Worm (Caenorhabditis elegans) whole organism, L4 larva: Measurements from ENCODE around the gene srd-74.

Experiments
- D1046.2 ChIP-seq: fragments of 200-800 bp; sonication (Bioruptor generic); IDR thresholded peaks from 2 replicates; pipeline ENCODE4 v1.3.6; 2022; ENCODE audit warnings: missing genetic modification characterization, missing compliant biosample characterization
- F37D6.2 ChIP-seq: sonication (generic microtip); optimal IDR thresholded peaks from 2 replicates; lab custom pipeline; 2016; ENCODE audit warnings: mild to moderate bottlenecking, missing genetic modification characterization, missing compliant biosample characterization
- T20F7.1 ChIP-seq: fragments of 200-800 bp; sonication (Bioruptor generic); optimal IDR thresholded peaks from 2 replicates; lab custom pipeline; 2018; ENCODE audit warnings: mild to moderate bottlenecking, missing genetic modification characterization, missing compliant biosample characterization
- Y48G9A.11 ChIP-seq: fragments of 200-800 bp; sonication (Bioruptor generic); IDR thresholded peaks from 2 replicates; pipeline ENCODE4 v1.3.6; 2022; ENCODE audit warnings: missing genetic modification reagents, missing genetic modification characterization, missing compliant biosample characterization
- ZK546.5 ChIP-seq, 2 experiments: sonication (generic microtip); optimal IDR thresholded peaks; 2 replicates each; lab custom pipeline; 2017; ENCODE audit warnings: missing biosample characterization in 2 of 2, missing genetic modification characterization in 2 of 2
- aha-1 ChIP-seq: fragments of 150-350 bp; peaks from one replicate; lab custom pipeline; 2014; ENCODE audit warnings: missing biosample characterization, missing genetic modification characterization
- ama-1 ChIP-seq: fragments of 150-350 bp; optimal IDR thresholded peaks from 2 replicates; lab custom pipeline; 2014; ENCODE audit warnings: inconsistent platforms, mixed read lengths
- arid-1 ChIP-seq: fragments of 200-800 bp; sonication (Bioruptor generic); conservative IDR thresholded peaks from 2 replicates; pipeline ENCODE4 v1.3.6; 2022; ENCODE audit warnings: missing genetic modification reagents, missing genetic modification characterization, missing compliant biosample characterization
- ceh-20 ChIP-seq: fragments of 200-800 bp; sonication (Bioruptor generic); IDR thresholded peaks from 2 replicates; pipeline ENCODE4 v1.3.6; 2022; ENCODE audit warnings: missing genetic modification reagents, missing genetic modification characterization, missing compliant biosample characterization
- ceh-82 ChIP-seq: sonication (generic microtip); optimal IDR thresholded peaks from 2 replicates; lab custom pipeline; 2017; ENCODE audit warnings: missing biosample characterization, missing genetic modification characterization
- ces-1 ChIP-seq: fragments of 150-350 bp; sonication (generic microtip); optimal IDR thresholded peaks from 4 replicates; lab custom pipeline; 2014; ENCODE audit warnings: missing biosample characterization, missing genetic modification reagents, missing genetic modification characterization
- daf-16 ChIP-seq, 3 experiments: sonication (generic microtip); optimal IDR thresholded peaks; 2 replicates each; lab custom pipeline; 2016 to 2017; ENCODE audit warnings: missing genetic modification characterization in 3 of 3, missing genetic modification reagents in 3 of 3, mild to moderate bottlenecking in 2 of 3, missing compliant biosample characterization in 2 of 3, missing biosample characterization in 1 of 3, moderate library complexity in 1 of 3
- dmd-8 ChIP-seq: fragments of 200-800 bp; sonication (Bioruptor generic); IDR thresholded peaks from 2 replicates; pipeline ENCODE4 v1.3.6; 2022; ENCODE audit warnings: missing genetic modification characterization, missing compliant biosample characterization
- dmd-9 ChIP-seq: fragments of 200-800 bp; sonication (Bioruptor generic); IDR thresholded peaks from 2 replicates; pipeline ENCODE4 v1.3.6; 2022; ENCODE audit warnings: missing genetic modification reagents, missing genetic modification characterization, missing compliant biosample characterization
- duxl-1 ChIP-seq: sonication (generic microtip); optimal IDR thresholded peaks from 2 replicates; lab custom pipeline; 2016; ENCODE audit warnings: mild to moderate bottlenecking, missing genetic modification characterization, moderate library complexity, missing compliant biosample characterization; ENCODE audit not compliant: poor library complexity
- dve-1 ChIP-seq: sonication (generic microtip); optimal IDR thresholded peaks from 2 replicates; lab custom pipeline; 2017; ENCODE audit warnings: antibody characterized with exemption, mild to moderate bottlenecking, missing genetic modification characterization, missing compliant biosample characterization; ENCODE audit not compliant: insufficient read depth
- egl-27 ChIP-seq: sonication (generic microtip); optimal IDR thresholded peaks from 3 replicates; lab custom pipeline; 2017; ENCODE audit warnings: missing biosample characterization, missing genetic modification reagents, missing genetic modification characterization
- hif-1 ChIP-seq, 2 experiments: sonication (generic microtip); optimal IDR thresholded peaks; 2 replicates each; lab custom pipeline; 2016 to 2017; ENCODE audit warnings: missing compliant biosample characterization in 2 of 2, missing genetic modification characterization in 2 of 2, missing genetic modification reagents in 2 of 2, missing genotype in 2 of 2, mild to moderate bottlenecking in 1 of 2
- hlh-11 ChIP-seq: fragments of 200-800 bp; sonication (Bioruptor generic); optimal IDR thresholded peaks from 2 replicates; lab custom pipeline; 2018; ENCODE audit warnings: mild to moderate bottlenecking, missing genetic modification characterization, missing compliant biosample characterization
- hlh-30 ChIP-seq: sonication (generic microtip); optimal IDR thresholded peaks from 2 replicates; lab custom pipeline; 2017; ENCODE audit warnings: antibody characterized with exemption, mild to moderate bottlenecking, missing genetic modification characterization, missing compliant biosample characterization; ENCODE audit not compliant: insufficient read depth
- lin-1 ChIP-seq: fragments of 200-800 bp; sonication (Bioruptor generic); IDR thresholded peaks from 2 replicates; pipeline ENCODE4 v1.3.6; 2022; ENCODE audit warnings: missing genetic modification reagents, missing genetic modification characterization, missing compliant biosample characterization
- lin-29 ChIP-seq: fragments of 200-800 bp; sonication (Bioruptor generic); IDR thresholded peaks from 2 replicates; pipeline ENCODE4 v1.3.6; 2022; ENCODE audit warnings: missing genetic modification reagents, missing genetic modification characterization, missing compliant biosample characterization
- lin-38 ChIP-seq: fragments of 200-800 bp; sonication (Bioruptor generic); IDR thresholded peaks from 2 replicates; pipeline ENCODE4 v1.3.6; 2022; ENCODE audit warnings: missing genetic modification reagents, missing genetic modification characterization, missing compliant biosample characterization
- lsy-2 ChIP-seq, 2 experiments: fragments of 150-350 bp in 1 of 2; sonication (generic microtip) in 1 of 2; optimal IDR thresholded peaks; 2 replicates each; lab custom pipeline; 2014 to 2017; ENCODE audit warnings: missing biosample characterization in 2 of 2, missing genetic modification characterization in 2 of 2
- mdl-1 ChIP-seq, 2 experiments: fragments of 150-350 bp in 1 of 2; sonication (generic microtip) in 1 of 2; optimal IDR thresholded peaks; 2 replicates each; lab custom pipeline; 2014 to 2017; ENCODE audit warnings: missing biosample characterization in 2 of 2, missing genetic modification characterization in 2 of 2
- mdt-29 ChIP-seq: fragments of 200-800 bp; sonication (Bioruptor generic); IDR thresholded peaks from 2 replicates; pipeline ENCODE4 v1.3.6; 2022; ENCODE audit warnings: missing genetic modification reagents, missing genetic modification characterization, missing compliant biosample characterization
- mep-1 ChIP-seq: fragments of 150-350 bp; sonication (generic microtip); optimal IDR thresholded peaks from 3 replicates; lab custom pipeline; 2014; ENCODE audit warnings: missing biosample characterization, missing genetic modification characterization
- mes-2 ChIP-seq: sonication (generic microtip); optimal IDR thresholded peaks from 2 replicates; lab custom pipeline; 2016; ENCODE audit warnings: missing genotype, mild to moderate bottlenecking, missing genetic modification characterization, missing compliant biosample characterization; ENCODE audit not compliant: poor library complexity, severe bottlenecking
- mxl-2 ChIP-seq: fragments of 200-800 bp; sonication (Bioruptor generic); conservative IDR thresholded peaks from 2 replicates; pipeline ENCODE4 v1.3.6; 2022; ENCODE audit warnings: missing genetic modification reagents, missing genetic modification characterization, missing compliant biosample characterization
- nhr-11 ChIP-seq: fragments of 150-350 bp; optimal IDR thresholded peaks from 2 replicates; lab custom pipeline; 2014; ENCODE audit warnings: missing biosample characterization, missing genetic modification characterization
- nhr-25 ChIP-seq: sonication (generic microtip); optimal IDR thresholded peaks from 2 replicates; lab custom pipeline; 2017; ENCODE audit warnings: missing genetic modification characterization, mild to moderate bottlenecking, missing compliant biosample characterization, antibody characterized with exemption, moderate library complexity, borderline replicate concordance; ENCODE audit not compliant: insufficient read depth
- nhr-28 ChIP-seq: fragments of 150-350 bp; optimal IDR thresholded peaks from 2 replicates; lab custom pipeline; 2014; ENCODE audit warnings: missing biosample characterization, missing genetic modification characterization
- nhr-42 ChIP-seq: fragments of 200-800 bp; sonication (Bioruptor generic); IDR thresholded peaks from 2 replicates; pipeline ENCODE4 v1.3.6; 2022; ENCODE audit warnings: missing genetic modification characterization, missing compliant biosample characterization
- nhr-6 ChIP-seq: fragments of 150-350 bp; optimal IDR thresholded peaks from 2 replicates; lab custom pipeline; 2014; ENCODE audit warnings: missing biosample characterization, missing genetic modification characterization
- nhr-77 ChIP-seq: fragments of 150-350 bp; optimal IDR thresholded peaks from 2 replicates; lab custom pipeline; 2014; ENCODE audit warnings: missing biosample characterization, missing genetic modification characterization
- php-3 ChIP-seq: fragments of 200-800 bp; sonication (Bioruptor generic); IDR thresholded peaks from 2 replicates; pipeline ENCODE4 v1.3.6; 2022; ENCODE audit warnings: missing genetic modification reagents, missing genetic modification characterization, missing compliant biosample characterization
- pqm-1 ChIP-seq: sonication (generic microtip); optimal IDR thresholded peaks from 2 replicates; lab custom pipeline; 2017; ENCODE audit warnings: missing biosample characterization, missing genetic modification characterization
- sdz-12 ChIP-seq: fragments of 200-800 bp; sonication (Bioruptor generic); optimal IDR thresholded peaks from 2 replicates; lab custom pipeline; 2018; ENCODE audit warnings: mild to moderate bottlenecking, missing genetic modification characterization, missing compliant biosample characterization
- set-16 ChIP-seq: fragments of 200-800 bp; sonication (Bioruptor generic); IDR thresholded peaks from 2 replicates; pipeline ENCODE4 v1.3.6; 2022; ENCODE audit warnings: missing genetic modification reagents, missing genetic modification characterization, missing compliant biosample characterization
- spr-3 ChIP-seq: fragments of 200-800 bp; sonication (Bioruptor generic); optimal IDR thresholded peaks from 2 replicates; lab custom pipeline; 2018; ENCODE audit warnings: mild to moderate bottlenecking, missing genetic modification characterization, missing compliant biosample characterization
- tra-1 ChIP-seq: fragments of 200-800 bp; sonication (Bioruptor generic); IDR thresholded peaks from 2 replicates; pipeline ENCODE4 v1.3.6; 2022; ENCODE audit warnings: missing genetic modification reagents, missing genetic modification characterization, missing compliant biosample characterization
- unc-130 ChIP-seq: sonication (generic microtip); optimal IDR thresholded peaks from 2 replicates; lab custom pipeline; 2016; ENCODE audit warnings: missing genetic modification reagents, missing genetic modification characterization, missing compliant biosample characterization
- unc-62 ChIP-seq, 3 experiments: fragments of 150-350 bp in 1 of 3; sonication (generic microtip); optimal IDR thresholded peaks in 2 of 3; peaks in 1 of 3; 1 replicate in 1 of 3; 2 replicates in 2 of 3; lab custom pipeline; 2014 to 2017; ENCODE audit warnings: missing biosample characterization in 3 of 3, missing genetic modification characterization in 3 of 3, missing genetic modification reagents in 3 of 3, missing genotype in 1 of 3
- zfp-3 ChIP-seq: fragments of 200-800 bp; sonication (Bioruptor generic); conservative IDR thresholded peaks from 2 replicates; pipeline ENCODE4 v1.3.6; 2022; ENCODE audit warnings: missing genetic modification reagents, missing genetic modification characterization, missing compliant biosample characterization

Gene srd-74

DNA sequence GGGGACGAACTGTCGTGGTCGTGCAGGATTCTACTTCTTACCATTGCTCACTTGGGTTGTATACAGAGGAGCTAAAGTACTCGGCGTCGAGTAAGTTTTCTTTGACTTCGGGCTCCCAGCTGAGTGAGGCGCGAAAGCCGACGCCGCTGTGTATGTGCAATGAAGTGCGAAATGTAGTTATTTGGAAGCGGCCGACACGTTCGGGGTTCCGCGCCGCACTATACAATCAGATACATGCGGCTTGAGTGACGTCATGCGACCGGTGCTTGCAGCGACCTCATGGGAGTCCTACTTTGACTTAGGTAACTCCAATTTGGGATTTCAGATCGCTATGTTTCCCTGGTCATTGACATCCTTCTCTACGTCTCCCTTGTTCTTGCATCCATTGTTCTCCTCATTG, 36.0 kb downstream of the srd-74 start (continued):
- TF ChIP-seq set-16: 0 out of 2 replicates have a peak, but pooled peaks have one; percentile 4

DNA sequence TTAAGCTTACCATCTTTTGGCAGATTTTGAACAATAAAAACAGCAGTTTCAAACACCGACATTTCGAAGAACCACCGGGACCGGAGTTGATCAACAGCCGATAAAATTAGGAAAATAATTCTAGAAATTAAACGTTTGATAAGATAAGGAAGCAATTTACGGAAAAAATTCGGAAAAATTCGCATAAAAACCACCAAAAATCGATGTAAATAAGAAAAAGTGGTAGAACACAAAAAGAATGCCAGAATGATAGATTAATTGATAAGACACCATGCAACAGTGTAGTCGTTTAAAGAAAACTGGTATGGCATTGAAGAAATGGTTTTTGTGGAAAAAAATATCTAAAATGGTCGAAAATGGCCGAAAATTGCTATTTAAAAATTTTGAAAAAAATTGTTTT, 40.5 kb downstream of the srd-74 start, which contains the start of gene maa-1:
Gene maa-1 (minus strand): TSS at position 120 of the 400 bp plus-strand sequence.
- peak; percentile 48 for TF ChIP-seq nhr-77 (tag; lab: Kevin White, UChicago)
- no peak for TF ChIP-seq lin-1 (GFP tag; lab: Robert Waterston, UW)
- TF ChIP-seq dve-1 (tag; lab: Kevin White, UChicago): peak; percentile 74
- TF ChIP-seq set-16: no peak
- TF ChIP-seq pqm-1 (tag; lab: Kevin White, UChicago): peak; percentile 39
- no peak for TF ChIP-seq dmd-8 (GFP tag; lab: Robert Waterston, UW)
- peak in 1 of 2 experiments; percentile 8 for TF ChIP-seq lsy-2 (tag; optimal IDR thresholded peaks at IDR 0.05; lab: Kevin White, UChicago)
- peak; percentile 78 for TF ChIP-seq nhr-28
- 0 out of 2 replicates have a peak, but pooled peaks have one; percentile 56 for TF ChIP-seq php-3 (GFP tag; lab: Robert Waterston, UW)
- no peak for TF ChIP-seq mdt-29 (GFP tag; lab: Robert Waterston, UW)
- peak; percentile 64 for TF ChIP-seq hlh-11 (tag; lab: Kevin White, UChicago)
- TF ChIP-seq daf-16 (GFP tag; optimal IDR thresholded peaks at IDR 0.05; lab: Kevin White, UChicago): no peak
- TF ChIP-seq daf-16 (tag; optimal IDR thresholded peaks at IDR 0.05; lab: Kevin White, UChicago): peak; percentile 97
- no peak for TF ChIP-seq ces-1

ce11 chrIII:11823260-11823659, 41.4 kb downstream of the srd-74 start, which contains the start of gene C18D11.3:
Gene C18D11.3, plus strand, starts transcription at chrIII:11823448.
- no peak for TF ChIP-seq duxl-1
- no peak for TF ChIP-seq ces-1
- 0 out of 2 replicates have a peak, but pooled peaks have one; percentile 48 for TF ChIP-seq dmd-9 (GFP tag; lab: Robert Waterston, UW)
- peak; percentile 48; the same call in 1 of the 2 replicates for TF ChIP-seq arid-1 (GFP tag; lab: Robert Waterston, UW)
- peak; percentile 57; the same call in 1 of the 2 replicates for TF ChIP-seq php-3 (GFP tag; lab: Robert Waterston, UW)
- no peak for TF ChIP-seq mxl-2 (GFP tag; lab: Robert Waterston, UW)
- no peak for TF ChIP-seq T20F7.1
- no peak for TF ChIP-seq ZK546.5 (tag; optimal IDR thresholded peaks at IDR 0.05; lab: Kevin White, UChicago)
- peak; percentile 25 for TF ChIP-seq F37D6.2
- TF ChIP-seq unc-62 (GFP tag; optimal IDR thresholded peaks at IDR 0.05 in 1 of 2; lab: Kevin White, UChicago): peak in 1 of 2 experiments; percentile 97
- TF ChIP-seq unc-62 (tag; optimal IDR thresholded peaks at IDR 0.05; lab: Kevin White, UChicago): no peak
- peak; percentile 20 for TF ChIP-seq ama-1 (lab: Kevin White, UChicago)
- peak; percentile 36 for TF ChIP-seq unc-130 (GFP tag; lab: Kevin White, UChicago)
- 0 out of 2 replicates have a peak, but pooled peaks have one; percentile 48 for TF ChIP-seq lin-29
- TF ChIP-seq ceh-82 (tag; lab: Kevin White, UChicago): no peak
- TF ChIP-seq nhr-11: peak; percentile 83
- TF ChIP-seq nhr-6 (tag; lab: Kevin White, UChicago): peak; percentile 35
- peak in 1 of 2 experiments; percentile 76 for TF ChIP-seq hif-1 (tag; optimal IDR thresholded peaks at IDR 0.05; lab: Kevin White, UChicago)
- peak; percentile 86 for TF ChIP-seq mes-2 (tag; lab: Kevin White, UChicago)
- peak; percentile 99 for TF ChIP-seq aha-1 (tag; lab: Kevin White, UChicago)
- no peak for TF ChIP-seq D1046.2 (GFP tag; lab: Robert Waterston, UW)
- TF ChIP-seq nhr-77 (tag; lab: Kevin White, UChicago): peak; percentile 86
- 0 out of 2 replicates have a peak, but pooled peaks have one; percentile 19 for TF ChIP-seq nhr-42 (GFP tag; lab: Robert Waterston, UW)
- TF ChIP-seq lsy-2 (tag; optimal IDR thresholded peaks at IDR 0.05; lab: Kevin White, UChicago): peak; percentile 87 to 98
- TF ChIP-seq nhr-25 (tag; lab: Kevin White, UChicago): peak; percentile 15
- TF ChIP-seq Y48G9A.11 (GFP tag; lab: Robert Waterston, UW): no peak
- TF ChIP-seq ceh-20 (GFP tag; lab: Robert Waterston, UW): 0 out of 2 replicates have a peak, but pooled peaks have one; percentile 39
- TF ChIP-seq mdl-1 (tag; optimal IDR thresholded peaks at IDR 0.05; lab: Kevin White, UChicago): peak in 1 of 2 experiments; percentile 89
- no peak for TF ChIP-seq spr-3
- TF ChIP-seq tra-1 (GFP tag; lab: Robert Waterston, UW): peak; percentile 55; the same call in 1 of the 2 replicates
- 0 out of 2 replicates have a peak, but pooled peaks have one; percentile 18 for TF ChIP-seq zfp-3 (GFP tag; lab: Robert Waterston, UW)
- TF ChIP-seq lin-38 (GFP tag; lab: Robert Waterston, UW): peak; percentile 83
- no peak for TF ChIP-seq egl-27 (tag; lab: Kevin White, UChicago)
- peak; percentile 99 for TF ChIP-seq hlh-30 (tag; lab: Kevin White, UChicago)
- TF ChIP-seq sdz-12 (GFP tag; lab: Kevin White, UChicago): no peak
- TF ChIP-seq mep-1 (tag; lab: Kevin White, UChicago): peak; percentile 90
